Fruit fly (Drosophila melanogaster) whole organism, prepupa: Measurements from ENCODE around the gene Spn85F.

ENCODE experiments used
- Blimp-1 ChIP-seq: fragments of 200-800 bp; sonication (Bioruptor generic); optimal IDR thresholded peaks from 3 replicates; lab custom pipeline; 2017; ENCODE audit warnings: missing biosample characterization, missing genetic modification characterization, mild to moderate bottlenecking, moderate library complexity, missing genetic modification reagents
- CG10631 ChIP-seq: fragments of 200-800 bp; sonication (Bioruptor generic); optimal IDR thresholded peaks from 2 replicates; lab custom pipeline; 2016; ENCODE audit warnings: missing biosample characterization, missing genetic modification characterization
- CG10669 ChIP-seq: fragments of 200-800 bp; sonication (Bioruptor generic); optimal IDR thresholded peaks from 3 replicates; lab custom pipeline; 2018; ENCODE audit warnings: missing biosample characterization, mild to moderate bottlenecking, missing genetic modification characterization, moderate library complexity
- CG11762 ChIP-seq: fragments of 200-800 bp; sonication (Bioruptor generic); optimal IDR thresholded peaks from 3 replicates; lab custom pipeline; 2016; ENCODE audit warnings: missing biosample characterization, missing genetic modification characterization; ENCODE audit not compliant: insufficient read depth
- CG11902 ChIP-seq: fragments of 200-800 bp; sonication (Bioruptor generic); optimal IDR thresholded peaks from 3 replicates; lab custom pipeline; 2016; ENCODE audit warnings: missing biosample characterization, missing genetic modification characterization
- CG3032 ChIP-seq: fragments of 200-800 bp; optimal IDR thresholded peaks from 2 replicates; lab custom pipeline; 2019; ENCODE audit warnings: missing biosample characterization, mild to moderate bottlenecking, missing genetic modification characterization, moderate library complexity
- CG31627 ChIP-seq: fragments of 200-800 bp; sonication (Bioruptor generic); optimal IDR thresholded peaks from 3 replicates; lab custom pipeline; 2016; ENCODE audit warnings: missing biosample characterization, missing genetic modification characterization
- CG3919 ChIP-seq: fragments of 200-800 bp; sonication (Bioruptor generic); optimal IDR thresholded peaks from 3 replicates; lab custom pipeline; 2016; ENCODE audit warnings: missing biosample characterization, missing genetic modification characterization
- CG6163 ChIP-seq: fragments of 200-800 bp; sonication (Bioruptor generic); IDR thresholded peaks from 3 replicates; pipeline ENCODE4 v1.3.6; 2022; ENCODE audit warnings: missing biosample characterization, missing genetic modification characterization
- CG6276 ChIP-seq: fragments of 200-800 bp; sonication (Bioruptor generic); optimal IDR thresholded peaks from 2 replicates; lab custom pipeline; 2017; ENCODE audit warnings: missing biosample characterization, mild to moderate bottlenecking, missing genetic modification characterization
- CG6792 ChIP-seq: fragments of 200-800 bp; sonication (Bioruptor generic); optimal IDR thresholded peaks from 3 replicates; lab custom pipeline; 2016; ENCODE audit warnings: missing biosample characterization, missing genetic modification characterization
- CG6808 ChIP-seq: fragments of 200-800 bp; sonication (Bioruptor generic); optimal IDR thresholded peaks from 3 replicates; lab custom pipeline; 2017; ENCODE audit warnings: missing biosample characterization, missing genetic modification characterization, mild to moderate bottlenecking, moderate library complexity, missing genetic modification reagents
- CG6854 ChIP-seq: fragments of 200-800 bp; sonication (Bioruptor generic); optimal IDR thresholded peaks from 2 replicates; lab custom pipeline; 2017; ENCODE audit warnings: missing biosample characterization, mild to moderate bottlenecking, missing genetic modification characterization
- CG7368 ChIP-seq: fragments of 200-800 bp; sonication (Bioruptor generic); optimal IDR thresholded peaks from 3 replicates; lab custom pipeline; 2016; ENCODE audit warnings: missing biosample characterization, missing genetic modification characterization
- CG8119 ChIP-seq: fragments of 200-800 bp; sonication (Bioruptor generic); IDR thresholded peaks from 3 replicates; pipeline ENCODE4 v1.3.6; 2022; ENCODE audit warnings: missing biosample characterization, missing genetic modification characterization
- CG8319 ChIP-seq: fragments of 200-800 bp; sonication (Bioruptor generic); optimal IDR thresholded peaks from 3 replicates; lab custom pipeline; 2016; ENCODE audit warnings: missing biosample characterization, missing genetic modification characterization
- CG9139 ChIP-seq: fragments of 200-800 bp; sonication (Bioruptor generic); optimal IDR thresholded peaks from 3 replicates; lab custom pipeline; 2017; ENCODE audit warnings: missing biosample characterization, mild to moderate bottlenecking, missing genetic modification characterization
- Eip78C ChIP-seq: fragments of 200-800 bp; sonication (Bioruptor generic); peaks from one replicate; lab custom pipeline; 2016; ENCODE audit warnings: missing biosample characterization, missing genetic modification characterization
- Eip93F ChIP-seq: fragments of 200-800 bp; sonication (Bioruptor generic); optimal IDR thresholded peaks from 2 replicates; lab custom pipeline; 2016; ENCODE audit warnings: missing biosample characterization, mild to moderate bottlenecking, missing genetic modification characterization
- Ets21C ChIP-seq: fragments of 200-800 bp; sonication (Bioruptor generic); optimal IDR thresholded peaks from 3 replicates; lab custom pipeline; 2016; ENCODE audit warnings: missing biosample characterization, missing genetic modification characterization
- Ets96B ChIP-seq: fragments of 200-800 bp; optimal IDR thresholded peaks from 2 replicates; lab custom pipeline; 2019; ENCODE audit warnings: missing biosample characterization, mild to moderate bottlenecking, missing genetic modification characterization, moderate library complexity
- Gug ChIP-seq: fragments of 200-800 bp; sonication (Bioruptor generic); IDR thresholded peaks from 2 replicates; pipeline ENCODE4 v1.3.6; 2022; ENCODE audit warnings: missing biosample characterization, missing genetic modification characterization
- Hr38 ChIP-seq: sonication (Bioruptor generic); optimal IDR thresholded peaks from 2 replicates; lab custom pipeline; 2016; ENCODE audit warnings: missing biosample characterization, missing genetic modification characterization
- Hr39 ChIP-seq: fragments of 200-800 bp; sonication (Bioruptor generic); optimal IDR thresholded peaks from 2 replicates; lab custom pipeline; 2016; ENCODE audit warnings: missing biosample characterization, missing genetic modification characterization
- Hr4 ChIP-seq: fragments of 200-800 bp; sonication (Bioruptor generic); optimal IDR thresholded peaks from 3 replicates; lab custom pipeline; 2016; ENCODE audit warnings: missing biosample characterization, missing genetic modification characterization
- Lpt ChIP-seq: fragments of 200-800 bp; sonication (Bioruptor generic); optimal IDR thresholded peaks from 3 replicates; lab custom pipeline; 2016; ENCODE audit warnings: missing biosample characterization, missing genetic modification characterization
- OdsH ChIP-seq: fragments of 200-800 bp; sonication (Bioruptor generic); optimal IDR thresholded peaks from 3 replicates; lab custom pipeline; 2016; ENCODE audit warnings: missing biosample characterization, missing genetic modification characterization
- Sox102F ChIP-seq: fragments of 200-800 bp; sonication (Bioruptor generic); optimal IDR thresholded peaks from 2 replicates; lab custom pipeline; 2016; ENCODE audit warnings: missing biosample characterization, mild to moderate bottlenecking, missing genetic modification characterization
- Sox14 ChIP-seq: fragments of 200-800 bp; sonication (Bioruptor generic); optimal IDR thresholded peaks from 3 replicates; lab custom pipeline; 2016; ENCODE audit warnings: missing biosample characterization, missing genetic modification characterization
- Sox15 ChIP-seq: fragments of 200-800 bp; sonication (Bioruptor generic); optimal IDR thresholded peaks from 3 replicates; lab custom pipeline; 2016; ENCODE audit warnings: missing biosample characterization, missing genetic modification characterization
- achi ChIP-seq: fragments of 200-800 bp; sonication (Bioruptor generic); optimal IDR thresholded peaks from 3 replicates; lab custom pipeline; 2016; ENCODE audit warnings: missing biosample characterization, missing genetic modification characterization
- cyc ChIP-seq: fragments of 200-800 bp; sonication (Bioruptor generic); optimal IDR thresholded peaks from 3 replicates; lab custom pipeline; 2016; ENCODE audit warnings: missing biosample characterization, missing genetic modification characterization
- dac ChIP-seq: fragments of 200-800 bp; sonication (Bioruptor generic); optimal IDR thresholded peaks from 2 replicates; lab custom pipeline; 2017; ENCODE audit warnings: missing biosample characterization, mild to moderate bottlenecking, missing genetic modification characterization
- eg ChIP-seq: fragments of 200-800 bp; sonication (Bioruptor generic); IDR thresholded peaks from 3 replicates; pipeline ENCODE4 v1.3.6; 2022; ENCODE audit warnings: missing biosample characterization, missing genetic modification characterization
- esn ChIP-seq: fragments of 200-800 bp; sonication (Bioruptor generic); optimal IDR thresholded peaks from 2 replicates; lab custom pipeline; 2016; ENCODE audit warnings: missing biosample characterization, mild to moderate bottlenecking, missing genetic modification characterization, moderate library complexity
- fd59A ChIP-seq: fragments of 200-800 bp; sonication (Bioruptor generic); optimal IDR thresholded peaks from 2 replicates; lab custom pipeline; 2017; ENCODE audit warnings: missing biosample characterization, mild to moderate bottlenecking, missing genetic modification characterization, missing genetic modification reagents
- fd85E ChIP-seq: fragments of 200-800 bp; sonication (Bioruptor generic); optimal IDR thresholded peaks from 3 replicates; lab custom pipeline; 2016; ENCODE audit warnings: missing biosample characterization, missing genetic modification characterization
- fkh ChIP-seq: fragments of 200-800 bp; sonication (Bioruptor generic); optimal IDR thresholded peaks from 3 replicates; lab custom pipeline; 2017; ENCODE audit warnings: missing biosample characterization, mild to moderate bottlenecking, missing genetic modification characterization, moderate library complexity
- lz ChIP-seq: fragments of 200-800 bp; sonication (Bioruptor generic); optimal IDR thresholded peaks from 3 replicates; lab custom pipeline; 2016; ENCODE audit warnings: missing biosample characterization, missing genetic modification characterization
- net ChIP-seq: fragments of 200-800 bp; sonication (Bioruptor generic); optimal IDR thresholded peaks from 3 replicates; lab custom pipeline; 2016; ENCODE audit warnings: missing biosample characterization, missing genetic modification characterization
- pdm3 ChIP-seq: fragments of 200-800 bp; sonication (Bioruptor generic); optimal IDR thresholded peaks from 3 replicates; lab custom pipeline; 2016; ENCODE audit warnings: missing biosample characterization, missing genetic modification characterization
- salr ChIP-seq, 2 experiments: fragments of 200-800 bp; sonication (Bioruptor generic); optimal IDR thresholded peaks; 3 replicates each; lab custom pipeline; 2016 to 2018; ENCODE audit warnings: missing biosample characterization in 2 of 2, missing genetic modification characterization in 2 of 2, mild to moderate bottlenecking in 1 of 2
- spab ChIP-seq: fragments of 200-800 bp; sonication (Bioruptor generic); optimal IDR thresholded peaks from 2 replicates; lab custom pipeline; 2017; ENCODE audit warnings: missing biosample characterization, mild to moderate bottlenecking, missing genetic modification characterization, missing genetic modification reagents
- svp ChIP-seq: fragments of 200-800 bp; sonication (Bioruptor generic); peaks from one replicate; lab custom pipeline; 2016; ENCODE audit warnings: missing biosample characterization, missing genetic modification characterization
- topi ChIP-seq: fragments of 200-800 bp; sonication (Bioruptor generic); optimal IDR thresholded peaks from 3 replicates; lab custom pipeline; 2016; ENCODE audit warnings: missing biosample characterization, missing genetic modification characterization

The Spn85F gene

DNA sequence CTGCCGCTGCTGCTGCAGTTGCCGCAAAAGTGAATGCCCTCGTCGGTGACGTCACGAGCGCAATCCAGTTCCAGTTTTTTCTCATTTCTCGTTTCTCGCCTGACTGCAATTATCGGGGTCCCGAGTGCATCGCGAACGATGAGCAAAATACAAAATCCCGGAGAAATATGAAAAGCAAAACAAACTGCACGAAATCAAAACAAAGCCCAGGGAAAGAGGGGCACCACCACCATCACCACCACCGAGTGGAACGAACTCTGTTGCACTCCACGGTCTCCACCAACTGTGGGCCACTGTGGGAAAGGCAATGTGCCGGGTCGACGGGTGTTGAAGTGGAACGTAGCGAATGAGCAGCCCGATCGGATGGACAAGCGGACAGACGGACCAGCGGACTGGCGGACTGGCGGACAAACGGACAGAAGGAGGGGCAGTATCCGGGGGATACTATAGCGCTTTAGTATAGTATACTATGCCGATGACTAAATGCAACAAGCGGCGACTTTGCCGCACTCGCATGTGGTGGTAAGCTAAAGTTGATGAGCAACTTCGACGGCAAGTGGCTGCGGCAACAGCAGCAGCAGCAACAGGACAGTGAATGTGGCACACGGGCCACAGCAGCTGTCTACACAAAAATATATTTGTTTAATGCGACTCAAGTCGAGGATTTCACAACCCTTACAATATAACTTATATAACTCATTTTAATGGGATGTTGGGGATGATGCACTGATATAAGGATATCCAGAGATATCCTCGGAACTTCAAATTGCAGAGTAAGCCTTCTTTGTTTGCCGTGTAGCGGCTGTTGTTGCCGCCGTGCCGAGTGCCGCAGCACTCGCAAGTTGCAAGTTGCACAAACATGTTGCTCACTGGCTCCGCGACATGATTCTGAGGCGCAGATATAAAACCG, 35.5 kb upstream of the Spn85F start (continued):
- TF ChIP-seq OdsH (GFP tag; lab: Kevin White, UChicago) = peak; percentile 89
- peak; percentile 63 for TF ChIP-seq CG11902
- peak; percentile 92 for TF ChIP-seq CG6163 (GFP tag; lab: Robert Waterston, UW)
- peak; percentile 97 for TF ChIP-seq Eip78C (GFP tag; lab: Kevin White, UChicago)
- peak; percentile 93 for TF ChIP-seq pdm3
- TF ChIP-seq CG9139 = peak; percentile 76
- TF ChIP-seq svp (GFP tag; lab: Kevin White, UChicago) = peak; percentile 94
- TF ChIP-seq lz (GFP tag; lab: Kevin White, UChicago) = peak; percentile 87
- peak; percentile 95 for TF ChIP-seq Sox14 (GFP tag; lab: Kevin White, UChicago)
- peak; percentile 79 for TF ChIP-seq CG11762 (GFP tag; lab: Kevin White, UChicago)
- peak; percentile 89 for TF ChIP-seq Lpt (GFP tag; lab: Kevin White, UChicago)
- peak; percentile 87 for TF ChIP-seq dac
- TF ChIP-seq net (GFP tag; lab: Kevin White, UChicago) = peak; percentile 91
- TF ChIP-seq CG3919 (GFP tag; lab: Kevin White, UChicago) = peak; percentile 95
- TF ChIP-seq Hr38 (GFP tag; lab: Kevin White, UChicago) = no peak
- peak; percentile 52 for TF ChIP-seq Sox15 (GFP tag; lab: Kevin White, UChicago)

DNA sequence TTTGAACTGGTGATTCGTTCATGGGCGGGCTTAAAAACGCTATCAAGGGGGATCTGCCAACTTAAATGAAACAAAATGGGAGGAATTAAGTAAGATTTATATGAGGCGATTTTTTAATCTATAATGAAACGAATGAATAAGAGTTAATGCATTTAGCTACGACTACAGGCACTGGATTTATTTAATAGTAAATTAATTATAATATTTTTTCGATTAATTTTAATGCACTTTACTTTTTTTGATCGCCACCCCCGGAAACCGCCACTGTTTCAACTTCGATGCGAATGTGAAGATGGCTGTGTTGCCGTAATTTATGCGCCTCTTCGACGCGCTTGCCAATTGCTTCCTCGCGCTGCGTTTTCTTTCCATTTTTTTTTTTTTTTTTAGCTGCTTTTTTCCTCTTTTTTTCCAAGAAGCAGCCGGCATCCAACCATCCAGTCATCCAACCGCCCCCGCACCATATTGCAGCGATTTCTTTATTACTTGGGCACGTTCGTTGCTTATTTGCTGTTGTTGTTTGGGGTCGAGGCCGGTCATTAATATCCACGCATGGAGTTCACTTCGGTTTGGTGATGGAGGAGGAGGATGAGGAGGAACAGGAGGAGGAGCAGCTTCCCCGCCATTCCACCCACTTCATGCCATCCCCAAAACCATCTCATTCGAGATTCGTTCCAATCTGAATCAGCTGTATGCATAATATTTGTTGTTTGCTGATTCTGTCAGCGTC, 33.6 kb upstream of the Spn85F start:
- peak; percentile 87 for TF ChIP-seq CG10631 (GFP tag; lab: Kevin White, UChicago)
- TF ChIP-seq Blimp-1 (GFP tag; lab: Kevin White, UChicago) = no peak
- peak; percentile 68 for TF ChIP-seq CG8119 (GFP tag; lab: Robert Waterston, UW)
- peak; percentile 65 for TF ChIP-seq achi (GFP tag; lab: Kevin White, UChicago)
- peak; percentile 54; the same call in 2 of the 3 replicates for TF ChIP-seq eg (GFP tag; lab: Robert Waterston, UW)
- TF ChIP-seq OdsH (GFP tag; lab: Kevin White, UChicago) = peak; percentile 71
- peak; percentile 43 for TF ChIP-seq Eip93F (GFP tag; lab: Kevin White, UChicago)
- TF ChIP-seq CG6808 (GFP tag; lab: Kevin White, UChicago) = peak; percentile 85
- peak; percentile 51 for TF ChIP-seq net (GFP tag; lab: Kevin White, UChicago)
- TF ChIP-seq fd85E (GFP tag; lab: Kevin White, UChicago) = no peak
- peak; percentile 86 for TF ChIP-seq Ets96B (tag; lab: Kevin White, UChicago)
- peak; percentile 35 for TF ChIP-seq CG31627 (GFP tag; lab: Kevin White, UChicago)
- peak; percentile 1 for TF ChIP-seq Sox14 (GFP tag; lab: Kevin White, UChicago)
- TF ChIP-seq Lpt (GFP tag; lab: Kevin White, UChicago) = peak; percentile 24
- TF ChIP-seq svp (GFP tag; lab: Kevin White, UChicago) = no peak
- peak; percentile 18 for TF ChIP-seq Hr4 (GFP tag; lab: Kevin White, UChicago)
- peak; percentile 41 for TF ChIP-seq CG8319 (GFP tag; lab: Kevin White, UChicago)
- peak; percentile 49 for TF ChIP-seq cyc
- TF ChIP-seq salr (GFP tag; optimal IDR thresholded peaks at IDR 0.05; lab: Kevin White, UChicago) = peak; percentile 54 to 68
- no peak for TF ChIP-seq Hr38 (GFP tag; lab: Kevin White, UChicago)
- TF ChIP-seq spab (GFP tag; lab: Kevin White, UChicago) = peak; percentile 85
- TF ChIP-seq Hr39 (GFP tag; lab: Kevin White, UChicago) = no peak
- peak; percentile 36 for TF ChIP-seq CG6854 (GFP tag; lab: Kevin White, UChicago)
- TF ChIP-seq fkh (GFP tag; lab: Kevin White, UChicago) = no peak
- TF ChIP-seq Eip78C (GFP tag; lab: Kevin White, UChicago) = peak; percentile 87
- TF ChIP-seq Gug = peak; percentile 32; the same call in 1 of the 2 replicates
- TF ChIP-seq Sox15 (GFP tag; lab: Kevin White, UChicago) = peak; percentile 43
- TF ChIP-seq CG10669 = peak; percentile 85
- TF ChIP-seq Sox102F (GFP tag; lab: Kevin White, UChicago) = peak; percentile 26
- peak; percentile 44 for TF ChIP-seq CG7368
- TF ChIP-seq fd59A = peak; percentile 73
- TF ChIP-seq CG11762 (GFP tag; lab: Kevin White, UChicago) = peak; percentile 63
- peak; percentile 90 for TF ChIP-seq CG3032 (tag; lab: Kevin White, UChicago)
- no peak for TF ChIP-seq Ets21C (GFP tag; lab: Kevin White, UChicago)
- TF ChIP-seq lz (GFP tag; lab: Kevin White, UChicago) = peak; percentile 65
- peak; percentile 15 for TF ChIP-seq CG6276 (GFP tag; lab: Kevin White, UChicago)
- peak; percentile 75 for TF ChIP-seq CG6792 (GFP tag; lab: Kevin White, UChicago)
- peak; percentile 69 for TF ChIP-seq CG3919 (GFP tag; lab: Kevin White, UChicago)
- TF ChIP-seq esn (GFP tag; lab: Kevin White, UChicago) = peak; percentile 43
- peak; percentile 55 for TF ChIP-seq topi (GFP tag; lab: Kevin White, UChicago)
